Fruit fly (Drosophila melanogaster) S2 (cell line): Measurements from ENCODE around the gene CG15728.

Source experiments
- CG8478 ChIP-seq: fragments of >200 bp; optimal IDR thresholded peaks from 2 replicates; lab custom pipeline; 2018
- CTCF ChIP-seq, 2 experiments: fragments of >200 bp; optimal IDR thresholded peaks; 2 replicates each; lab custom pipeline; 2018

The CG15728 gene

DNA sequence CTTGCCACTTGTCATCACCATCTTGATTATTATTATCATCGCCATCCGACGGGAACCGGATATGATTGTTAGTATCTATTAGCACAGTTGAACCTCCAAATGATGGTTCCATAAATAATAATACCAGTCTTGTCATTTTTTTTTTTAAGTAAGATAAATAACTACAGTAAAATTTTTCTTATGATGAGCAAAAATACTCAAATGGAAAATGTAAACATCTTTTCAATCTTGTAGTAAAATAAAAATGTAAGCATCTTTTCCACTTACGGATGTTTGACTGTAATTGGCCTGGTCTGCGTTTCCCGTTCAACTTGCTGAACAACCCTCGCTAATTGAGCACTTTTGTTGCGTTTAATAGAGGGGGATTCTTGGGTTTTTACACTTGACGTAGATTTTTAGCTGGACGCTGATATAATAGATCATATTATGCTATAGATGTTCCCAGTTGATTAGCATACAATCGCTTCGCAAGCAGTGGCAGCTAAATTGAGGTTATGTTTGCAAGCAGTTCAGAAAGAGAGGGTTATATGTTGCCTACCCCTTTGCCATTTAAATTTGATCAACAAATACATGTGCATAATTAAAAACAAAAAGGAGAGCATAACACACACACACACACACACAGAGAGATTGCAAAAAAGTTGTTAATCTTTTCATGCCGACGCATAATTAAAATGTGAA lies 1.6 kb downstream of the CG15728 start:
- no peak for TF ChIP-seq CG8478
- TF ChIP-seq CTCF (optimal IDR thresholded peaks at IDR 0.05; lab: Kevin White, UChicago) = no peak

DNA sequence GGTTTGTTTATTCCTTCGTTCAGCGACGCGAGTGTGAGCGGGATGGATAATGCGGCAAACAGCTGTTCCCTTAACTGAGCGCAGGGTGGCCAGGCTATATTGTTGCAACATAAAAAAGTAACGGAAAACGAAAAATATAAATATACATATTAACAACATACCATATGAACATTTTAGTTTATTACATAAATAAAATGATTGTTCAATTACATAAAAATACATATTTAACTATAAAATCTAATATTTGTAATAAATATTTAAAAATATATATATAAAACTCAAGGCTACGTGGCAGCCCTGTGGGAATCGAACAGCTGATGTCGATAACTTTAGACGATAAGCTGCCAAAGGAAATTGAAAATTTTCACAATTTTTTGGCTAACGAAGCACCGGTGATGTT lies 5.5 kb downstream of the CG15728 start, which contains the start of the genes Aven and CG2540:
Gene Aven, minus strand, starts transcription at position 77 of the 400 bp plus-strand sequence.
Gene CG2540, plus strand, starts transcription at position 315 of the 400 bp plus-strand sequence.
- TF ChIP-seq CG8478 (no peak), CTCF (optimal IDR thresholded peaks at IDR 0.05; lab: Kevin White, UChicago) (no peak)

dm6 chrX:12631317-12632156 lies 7.4 kb downstream of the CG15728 start, which contains the start of gene Tomosyn:
Gene Tomosyn (plus strand): TSS chrX:12631605.
- TF ChIP-seq CTCF (optimal IDR thresholded peaks at IDR 0.05; lab: Kevin White, UChicago) = peak in 1 of 2 experiments; percentile 13
- no peak for TF ChIP-seq CG8478

- TF ChIP-seq CG8478 (no peak), CTCF (optimal IDR thresholded peaks at IDR 0.05; lab: Kevin White, UChicago) (no peak)
Observed at dm6 chrX:12632157-12632422, 8.0 kb downstream of the CG15728 start.

- no peak for TF ChIP-seq CG8478
- TF ChIP-seq CTCF (optimal IDR thresholded peaks at IDR 0.05; lab: Kevin White, UChicago) = no peak
Observed at dm6 chrX:12633204-12633603, 9.1 kb downstream of the CG15728 start.

- no peak for TF ChIP-seq CTCF (optimal IDR thresholded peaks at IDR 0.05; lab: Kevin White, UChicago)
- TF ChIP-seq CG8478 = no peak
Observed at dm6 chrX:12633992-12634391, 9.9 kb downstream of the CG15728 start.

- TF ChIP-seq CTCF (optimal IDR thresholded peaks at IDR 0.05; lab: Kevin White, UChicago) (no peak), CG8478 (no peak)
Observed at dm6 chrX:12645361-12645760, 21.3 kb downstream of the CG15728 start.

dm6 chrX:12651613-12652012 lies 27.5 kb downstream of the CG15728 start:
- TF ChIP-seq CG8478 = no peak
- TF ChIP-seq CTCF (optimal IDR thresholded peaks at IDR 0.05; lab: Kevin White, UChicago) = no peak

dm6 chrX:12653574-12653973 lies 29.5 kb downstream of the CG15728 start, which contains the start of gene CkIalpha:
Gene CkIalpha (plus strand): TSS chrX:12653626.
- TF ChIP-seq CG8478 (no peak), CTCF (optimal IDR thresholded peaks at IDR 0.05; lab: Kevin White, UChicago) (peak; percentile 9 to 47)

- TF ChIP-seq CG8478 (no peak), CTCF (optimal IDR thresholded peaks at IDR 0.05; lab: Kevin White, UChicago) (no peak)
Observed at dm6 chrX:12654288-12654729, 30.2 kb downstream of the CG15728 start.

dm6 chrX:12658400-12658998 lies 34.4 kb downstream of the CG15728 start:
- TF ChIP-seq CG8478 (no peak), CTCF (optimal IDR thresholded peaks at IDR 0.05; lab: Kevin White, UChicago) (no peak)

dm6 chrX:12658999-12659560 lies 35.0 kb downstream of the CG15728 start, which contains the start of gene Tis11:
Gene Tis11 (plus strand): TSS chrX:12659415.
- TF ChIP-seq CG8478 = no peak
- TF ChIP-seq CTCF (optimal IDR thresholded peaks at IDR 0.05; lab: Kevin White, UChicago) = peak; percentile 72 to 78

DNA sequence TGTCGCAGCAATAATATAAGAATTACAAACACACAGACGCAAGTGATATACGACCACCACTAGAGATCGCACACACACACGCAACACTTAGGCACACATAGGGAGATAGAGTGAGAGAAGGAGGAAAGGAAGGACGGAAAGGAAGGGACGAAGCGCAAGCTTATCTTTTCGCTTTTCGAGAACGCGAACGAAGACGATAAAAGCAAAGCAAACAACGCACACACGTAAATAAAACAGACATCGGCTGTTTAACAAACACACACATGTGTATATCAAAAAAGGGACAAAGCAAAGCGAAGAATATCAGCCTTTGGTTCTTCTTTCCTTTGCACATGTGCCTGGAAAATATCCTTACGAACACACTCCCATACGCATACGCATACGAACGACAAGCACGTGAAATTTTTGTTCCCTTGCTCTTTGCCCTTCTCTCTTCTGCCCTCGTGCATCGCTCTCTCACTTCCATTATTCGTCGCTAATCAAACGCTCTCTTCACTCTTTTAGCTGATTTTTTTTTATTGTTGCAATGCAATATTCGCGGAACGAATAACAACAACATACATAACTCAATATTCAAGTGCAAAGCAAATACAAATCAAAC lies 36.0 kb downstream of the CG15728 start:
- TF ChIP-seq CG8478 (no peak), CTCF (optimal IDR thresholded peaks at IDR 0.05; lab: Kevin White, UChicago) (no peak)

dm6 chrX:12661435-12661949 lies 37.4 kb downstream of the CG15728 start:
- no peak for TF ChIP-seq CTCF (optimal IDR thresholded peaks at IDR 0.05; lab: Kevin White, UChicago)
- TF ChIP-seq CG8478 = no peak
